Worm (Caenorhabditis elegans) whole organism, midembryonic: ENCODE data around the gene dpf-6.

Experiments
- T22C8.4 ChIP-seq: fragments of 200-800 bp; sonication (Bioruptor generic); IDR thresholded peaks from 2 replicates; pipeline ENCODE4 v1.3.6; 2022; ENCODE audit warnings: missing genetic modification characterization, missing compliant biosample characterization
- tab-1 ChIP-seq: fragments of 200-800 bp; sonication (Bioruptor generic); IDR thresholded peaks from 2 replicates; pipeline ENCODE4 v1.3.6; 2022; ENCODE audit warnings: missing genetic modification characterization, missing compliant biosample characterization

- no peak for TF ChIP-seq tab-1 (GFP tag; lab: Robert Waterston, UW)
- no peak for TF ChIP-seq T22C8.4
Observed at ce11 chrIII:8063659-8064058, 25.6 kb downstream of the dpf-6 start.
